Fruit fly (Drosophila melanogaster) whole organism, pupa: ENCODE results near the gene CG4770.
A peak's percentile ranks its signal among the peaks of the same experiment; 100 is the strongest.

Experiments
- CG10348 ChIP-seq: fragments of 200-800 bp; sonication (Bioruptor generic); IDR thresholded peaks from 2 replicates; pipeline ENCODE4 v1.3.6; 2022; ENCODE audit warnings: missing biosample characterization, missing genetic modification characterization
- CG14655 ChIP-seq: fragments of 200-800 bp; sonication (Bioruptor generic); optimal IDR thresholded peaks from 3 replicates; lab custom pipeline; 2017; ENCODE audit warnings: mild to moderate bottlenecking, missing biosample characterization, missing genetic modification reagents, missing genetic modification characterization
- CG34367 ChIP-seq: fragments of 200-800 bp; sonication (Bioruptor generic); optimal IDR thresholded peaks from 2 replicates; lab custom pipeline; 2018; ENCODE audit warnings: missing biosample characterization, mild to moderate bottlenecking, missing genetic modification characterization
- CG9948 ChIP-seq: fragments of 200-800 bp; sonication (Bioruptor generic); optimal IDR thresholded peaks from 2 replicates; lab custom pipeline; 2018; ENCODE audit warnings: missing biosample characterization, mild to moderate bottlenecking, missing genetic modification characterization, moderate library complexity
- gl ChIP-seq: fragments of 200-800 bp; sonication (Bioruptor generic); optimal IDR thresholded peaks from 2 replicates; lab custom pipeline; 2018; ENCODE audit warnings: missing biosample characterization, mild to moderate bottlenecking, missing genetic modification characterization
- rn ChIP-seq: fragments of 200-800 bp; sonication (Bioruptor generic); IDR thresholded peaks from 2 replicates; pipeline ENCODE4 v1.3.6; 2022; ENCODE audit warnings: missing biosample characterization, missing genetic modification characterization

dm6 chr3R:19908863-19909343, 9.4 kb upstream of the CG4770 start:
- peak; percentile 81 for TF ChIP-seq CG14655 (GFP tag; lab: Kevin White, UChicago)
- TF ChIP-seq gl (tag; lab: Kevin White, UChicago) = no peak
- peak; percentile 52 for TF ChIP-seq rn (GFP tag; lab: Robert Waterston, UW)
- peak; percentile 49; the same call in 1 of the 2 replicates for TF ChIP-seq CG10348 (GFP tag; lab: Robert Waterston, UW)
- peak; percentile 69 for TF ChIP-seq CG34367
- peak; percentile 68 for TF ChIP-seq CG9948
